Fruit fly (Drosophila melanogaster) whole organism, adult: Measurements from ENCODE around the gene rpr.

ENCODE experiments used
- CG11617 ChIP-seq: fragments of 200-800 bp; sonication (Bioruptor generic); optimal IDR thresholded peaks from 2 replicates; lab custom pipeline; 2017; ENCODE audit warnings: mild to moderate bottlenecking, missing biosample characterization, missing genetic modification reagents, missing genetic modification characterization
- CG12768 ChIP-seq: fragments of 200-800 bp; sonication (Bioruptor generic); optimal IDR thresholded peaks from 2 replicates; lab custom pipeline; 2017; ENCODE audit warnings: missing biosample characterization, missing genetic modification characterization, mild to moderate bottlenecking, moderate library complexity, missing genetic modification reagents
- CG14711 ChIP-seq: fragments of 200-800 bp; sonication (Bioruptor generic); optimal IDR thresholded peaks from 2 replicates; lab custom pipeline; 2018; ENCODE audit warnings: missing biosample characterization, mild to moderate bottlenecking, missing genetic modification characterization, moderate library complexity
- CG1620 ChIP-seq: fragments of 200-800 bp; sonication (Bioruptor generic); optimal IDR thresholded peaks from 2 replicates; lab custom pipeline; 2016; ENCODE audit warnings: missing biosample characterization, missing genetic modification characterization
- CG33017 ChIP-seq: fragments of 200-800 bp; sonication (Bioruptor generic); optimal IDR thresholded peaks from 2 replicates; lab custom pipeline; 2018; ENCODE audit warnings: missing biosample characterization, mild to moderate bottlenecking, missing genetic modification characterization, moderate library complexity
- CG5204 ChIP-seq: fragments of 200-800 bp; sonication (Bioruptor generic); optimal IDR thresholded peaks from 2 replicates; lab custom pipeline; 2016; ENCODE audit warnings: missing biosample characterization, missing genetic modification characterization
- CG7045 ChIP-seq: fragments of 200-800 bp; sonication (Bioruptor generic); optimal IDR thresholded peaks from 2 replicates; lab custom pipeline; 2017; ENCODE audit warnings: missing biosample characterization, mild to moderate bottlenecking, missing genetic modification characterization
- CG7101 ChIP-seq: fragments of 200-800 bp; sonication (Bioruptor generic); optimal IDR thresholded peaks from 2 replicates; lab custom pipeline; 2018; ENCODE audit warnings: missing biosample characterization, mild to moderate bottlenecking, missing genetic modification characterization, moderate library complexity
- Clk ChIP-seq: fragments of 200-800 bp; sonication (Bioruptor generic); optimal IDR thresholded peaks from 2 replicates; lab custom pipeline; 2017; ENCODE audit warnings: missing biosample characterization, missing genetic modification characterization
- Crg-1 ChIP-seq: fragments of 200-800 bp; sonication (Bioruptor generic); optimal IDR thresholded peaks from 2 replicates; lab custom pipeline; 2016; ENCODE audit warnings: missing biosample characterization, missing genetic modification characterization
- Hr96 ChIP-seq: fragments of 200-800 bp; sonication (Bioruptor generic); optimal IDR thresholded peaks from 2 replicates; lab custom pipeline; 2016; ENCODE audit warnings: missing biosample characterization, missing genetic modification characterization
- Mnt ChIP-seq: fragments of 200-800 bp; sonication (Bioruptor generic); optimal IDR thresholded peaks from 2 replicates; lab custom pipeline; 2016; ENCODE audit warnings: missing biosample characterization, mild to moderate bottlenecking, missing genetic modification characterization
- bab1 ChIP-seq: fragments of 200-800 bp; sonication (Bioruptor generic); optimal IDR thresholded peaks from 3 replicates; lab custom pipeline; 2019; ENCODE audit warnings: missing biosample characterization, mild to moderate bottlenecking, missing genetic modification characterization, moderate library complexity
- cic ChIP-seq: fragments of 200-800 bp; sonication (Bioruptor generic); optimal IDR thresholded peaks from 2 replicates; lab custom pipeline; 2017; ENCODE audit warnings: missing biosample characterization, mild to moderate bottlenecking, missing genetic modification characterization, moderate library complexity
- cnc ChIP-seq, 2 experiments: fragments of >200 bp; optimal IDR thresholded peaks; 2 replicates each; lab custom pipeline; 2017
- kay ChIP-seq: fragments of 200-800 bp; sonication (Bioruptor generic); peaks from one replicate; lab custom pipeline; 2016; ENCODE audit warnings: missing biosample characterization, missing genetic modification characterization, borderline replicate concordance
- ovo ChIP-seq: fragments of 200-800 bp; sonication (Bioruptor generic); optimal IDR thresholded peaks from 2 replicates; lab custom pipeline; 2016; ENCODE audit warnings: missing biosample characterization, missing genetic modification characterization
- pad ChIP-seq: fragments of 200-800 bp; sonication (Bioruptor generic); optimal IDR thresholded peaks from 3 replicates; lab custom pipeline; 2017; ENCODE audit warnings: missing biosample characterization, missing genetic modification characterization, mild to moderate bottlenecking, moderate library complexity, missing genetic modification reagents
- tj ChIP-seq: fragments of 200-800 bp; sonication (Bioruptor generic); optimal IDR thresholded peaks from 3 replicates; lab custom pipeline; 2017; ENCODE audit warnings: missing biosample characterization, mild to moderate bottlenecking, missing genetic modification characterization, moderate library complexity
- toe ChIP-seq: fragments of 200-800 bp; sonication (Bioruptor generic); optimal IDR thresholded peaks from 2 replicates; lab custom pipeline; 2016; ENCODE audit warnings: missing biosample characterization, missing genetic modification characterization

rpr gene

dm6 chr3L:18361374-18361773 is 36.9 kb downstream of the rpr start:
- TF ChIP-seq Crg-1 (no peak), bab1 (no peak), CG14711 (tag; lab: Kevin White, UChicago) (no peak), cnc (optimal IDR thresholded peaks at IDR 0.05; lab: Kevin White, UChicago) (no peak), tj (GFP tag; lab: Kevin White, UChicago) (no peak), kay (GFP tag; lab: Kevin White, UChicago) (no peak), CG5204 (GFP tag; lab: Kevin White, UChicago) (no peak), Clk (GFP tag; lab: Kevin White, UChicago) (no peak), CG33017 (no peak), CG12768 (GFP tag; lab: Kevin White, UChicago) (no peak), CG11617 (GFP tag; lab: Kevin White, UChicago) (no peak), Mnt (GFP tag; lab: Kevin White, UChicago) (no peak), CG7101 (tag; lab: Kevin White, UChicago) (no peak), toe (GFP tag; lab: Kevin White, UChicago) (no peak), ovo (no peak), pad (GFP tag; lab: Kevin White, UChicago) (no peak), cic (GFP tag; lab: Kevin White, UChicago) (no peak), CG1620 (no peak), Hr96 (no peak)

DNA sequence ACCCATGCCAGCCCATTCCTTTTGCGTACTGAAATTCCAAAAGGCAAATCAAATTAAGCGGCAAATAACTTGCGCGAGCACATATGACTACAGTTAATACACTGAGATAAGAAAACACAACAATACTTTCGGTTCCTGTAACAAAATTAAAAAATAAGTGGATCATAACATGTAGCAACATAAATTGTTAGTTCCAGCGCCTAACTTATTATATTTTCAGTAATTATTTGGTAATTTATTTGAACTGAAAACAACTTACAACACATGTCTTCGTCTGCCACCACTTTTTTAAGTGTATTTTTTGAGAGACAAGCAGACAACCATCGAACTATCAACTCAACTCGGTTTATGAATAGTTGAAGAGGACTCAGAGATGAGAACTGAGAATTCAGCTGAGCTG is 40.6 kb downstream of the rpr start:
- TF ChIP-seq CG11617 (GFP tag; lab: Kevin White, UChicago): no peak
- TF ChIP-seq tj (GFP tag; lab: Kevin White, UChicago): no peak
- no peak for TF ChIP-seq toe (GFP tag; lab: Kevin White, UChicago)
- TF ChIP-seq CG7101 (tag; lab: Kevin White, UChicago): no peak
- TF ChIP-seq cic (GFP tag; lab: Kevin White, UChicago): no peak

DNA sequence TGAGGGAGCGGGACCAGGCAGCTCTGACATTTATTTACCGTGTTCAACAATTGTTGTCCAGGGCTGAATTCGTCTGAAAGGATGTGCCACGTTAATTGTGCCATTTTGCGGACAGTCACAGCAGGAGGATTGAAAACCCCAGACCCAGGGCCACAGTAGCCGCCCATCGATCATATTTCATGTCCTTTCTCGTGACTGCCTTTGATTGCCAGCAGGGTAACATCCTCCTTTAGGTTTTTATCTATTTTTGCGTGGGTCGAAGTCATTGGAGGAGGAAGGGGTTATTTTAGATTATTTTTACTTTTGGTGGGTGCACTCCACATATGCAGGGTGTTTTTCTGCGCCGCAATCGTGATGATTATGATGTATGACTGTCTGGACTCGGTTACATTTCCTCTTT is 42.9 kb downstream of the rpr start:
- TF ChIP-seq CG33017 (no peak), Clk (GFP tag; lab: Kevin White, UChicago) (no peak), tj (GFP tag; lab: Kevin White, UChicago) (no peak), Crg-1 (no peak), toe (GFP tag; lab: Kevin White, UChicago) (no peak), CG5204 (GFP tag; lab: Kevin White, UChicago) (no peak), CG11617 (GFP tag; lab: Kevin White, UChicago) (no peak), bab1 (no peak), Hr96 (no peak), cic (GFP tag; lab: Kevin White, UChicago) (no peak), kay (GFP tag; lab: Kevin White, UChicago) (no peak), cnc (optimal IDR thresholded peaks at IDR 0.05; lab: Kevin White, UChicago) (no peak), Mnt (GFP tag; lab: Kevin White, UChicago) (no peak)

DNA sequence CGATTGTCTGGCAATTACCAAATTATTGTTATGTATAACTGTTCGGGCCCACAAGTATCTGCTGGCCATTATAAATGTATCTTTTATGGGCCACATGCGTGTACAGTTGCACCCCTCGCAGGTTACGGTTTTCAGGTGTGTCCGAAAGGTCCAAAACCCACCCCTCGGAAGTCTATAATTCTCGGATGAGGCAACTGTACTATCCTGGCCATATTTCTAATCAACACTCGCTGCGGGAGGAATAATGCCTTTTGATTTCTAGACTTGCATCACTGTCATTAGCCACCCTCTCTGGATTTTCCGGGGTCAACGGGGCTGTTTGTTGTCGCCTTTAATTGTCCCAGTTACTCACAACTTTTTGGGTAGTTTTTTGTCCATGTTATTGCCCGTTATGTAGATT is 47.7 kb downstream of the rpr start:
- no peak for TF ChIP-seq cic (GFP tag; lab: Kevin White, UChicago)

DNA sequence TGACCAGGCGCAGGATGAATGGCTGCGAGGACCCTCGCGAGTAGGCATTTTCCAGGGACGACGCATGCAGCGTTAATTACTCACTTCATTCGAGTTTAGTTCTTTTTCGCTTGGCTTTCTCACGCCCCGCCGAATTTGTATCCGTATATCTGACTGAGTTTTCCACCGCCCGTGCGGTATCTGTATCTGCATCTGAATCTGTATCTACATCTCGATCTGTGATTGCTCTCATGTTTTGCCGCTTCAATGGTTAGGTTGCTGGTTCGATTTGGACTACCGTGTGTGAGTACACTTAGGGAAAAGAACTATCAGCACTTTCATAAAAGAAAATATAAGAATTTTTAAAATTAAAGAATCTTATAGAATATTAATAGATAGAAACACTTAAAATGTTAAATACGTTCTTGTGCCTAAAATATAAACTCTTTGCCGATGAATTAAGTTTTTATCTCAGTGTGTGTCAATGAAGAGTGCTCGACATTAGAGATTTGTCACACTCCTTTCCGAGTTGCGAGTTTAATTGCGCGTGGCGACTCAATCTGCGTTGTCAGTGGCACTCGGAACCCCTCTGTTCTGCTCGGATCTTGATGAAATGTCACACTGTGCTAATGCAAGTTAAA is 49.0 kb downstream of the rpr start:
- TF ChIP-seq bab1 (no peak), Crg-1 (no peak), Mnt (GFP tag; lab: Kevin White, UChicago) (no peak), CG5204 (GFP tag; lab: Kevin White, UChicago) (no peak), Clk (GFP tag; lab: Kevin White, UChicago) (no peak), cic (GFP tag; lab: Kevin White, UChicago) (no peak), pad (GFP tag; lab: Kevin White, UChicago) (no peak), tj (GFP tag; lab: Kevin White, UChicago) (no peak), CG7045 (no peak), CG11617 (GFP tag; lab: Kevin White, UChicago) (no peak), kay (GFP tag; lab: Kevin White, UChicago) (no peak), CG7101 (tag; lab: Kevin White, UChicago) (no peak), CG12768 (GFP tag; lab: Kevin White, UChicago) (no peak), toe (GFP tag; lab: Kevin White, UChicago) (no peak), CG14711 (tag; lab: Kevin White, UChicago) (no peak)

dm6 chr3L:18348664-18349063 is 49.6 kb downstream of the rpr start:
- TF ChIP-seq Clk (GFP tag; lab: Kevin White, UChicago) (no peak), cnc (optimal IDR thresholded peaks at IDR 0.05; lab: Kevin White, UChicago) (no peak), kay (GFP tag; lab: Kevin White, UChicago) (no peak), pad (GFP tag; lab: Kevin White, UChicago) (no peak), toe (GFP tag; lab: Kevin White, UChicago) (no peak), CG7045 (no peak), CG33017 (no peak), Mnt (GFP tag; lab: Kevin White, UChicago) (no peak), CG7101 (tag; lab: Kevin White, UChicago) (no peak), tj (GFP tag; lab: Kevin White, UChicago) (no peak)

dm6 chr3L:18348040-18348439 is 50.2 kb downstream of the rpr start:
- TF ChIP-seq bab1 (no peak), Clk (GFP tag; lab: Kevin White, UChicago) (no peak), CG14711 (tag; lab: Kevin White, UChicago) (no peak), cic (GFP tag; lab: Kevin White, UChicago) (no peak), ovo (no peak), CG12768 (GFP tag; lab: Kevin White, UChicago) (no peak), tj (GFP tag; lab: Kevin White, UChicago) (no peak), kay (GFP tag; lab: Kevin White, UChicago) (no peak), CG7045 (no peak), toe (GFP tag; lab: Kevin White, UChicago) (no peak), CG5204 (GFP tag; lab: Kevin White, UChicago) (no peak), CG7101 (tag; lab: Kevin White, UChicago) (no peak), Crg-1 (no peak), pad (GFP tag; lab: Kevin White, UChicago) (no peak), Hr96 (no peak), CG11617 (GFP tag; lab: Kevin White, UChicago) (no peak), CG33017 (no peak), Mnt (GFP tag; lab: Kevin White, UChicago) (no peak), cnc (optimal IDR thresholded peaks at IDR 0.05; lab: Kevin White, UChicago) (no peak), CG1620 (no peak)
